Fruit fly (Drosophila melanogaster): ENCODE results near the gene CG3527.
A peak's percentile ranks its signal among the peaks of the same experiment; 100 is the strongest.

Gene CG3527

DNA sequence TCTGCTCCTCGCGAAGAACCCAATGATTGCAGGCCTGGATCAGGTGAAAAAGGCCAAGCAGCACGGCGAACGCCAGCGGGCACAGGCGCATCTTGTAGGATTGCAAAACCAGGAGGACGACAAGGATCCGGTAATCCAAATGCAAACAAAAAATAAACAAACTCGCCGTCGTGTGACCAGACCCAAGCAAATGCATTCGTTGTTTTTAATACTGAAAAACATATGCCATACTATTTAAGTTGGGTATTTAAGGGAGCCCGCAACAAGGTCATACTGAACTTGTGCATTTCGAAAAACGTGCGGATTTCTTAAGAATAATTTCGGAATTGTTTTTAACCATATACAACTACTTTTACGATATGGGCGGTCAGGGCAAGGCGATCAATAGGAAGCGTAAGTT lies at the start of gene CG3527, which contains the start of gene CG11436:
Gene CG3527 (plus strand): TSS at position 257 of the 400 bp plus-strand sequence.
Gene CG11436 (minus strand): TSS at position 162 of the 400 bp plus-strand sequence.
- TF ChIP-seq EcR (GFP tag; optimal IDR thresholded peaks at IDR 0.05) = no peak
- no peak for TF ChIP-seq pan (optimal IDR thresholded peaks at IDR 0.05)
- TF ChIP-seq usp (GFP tag; optimal IDR thresholded peaks at IDR 0.05) = no peak
- no peak for TF ChIP-seq psq (optimal IDR thresholded peaks at IDR 0.05)
- TF ChIP-seq Dll (optimal IDR thresholded peaks at IDR 0.05) = no peak
- no peak for TF ChIP-seq CG8478 (optimal IDR thresholded peaks at IDR 0.05)

DNA sequence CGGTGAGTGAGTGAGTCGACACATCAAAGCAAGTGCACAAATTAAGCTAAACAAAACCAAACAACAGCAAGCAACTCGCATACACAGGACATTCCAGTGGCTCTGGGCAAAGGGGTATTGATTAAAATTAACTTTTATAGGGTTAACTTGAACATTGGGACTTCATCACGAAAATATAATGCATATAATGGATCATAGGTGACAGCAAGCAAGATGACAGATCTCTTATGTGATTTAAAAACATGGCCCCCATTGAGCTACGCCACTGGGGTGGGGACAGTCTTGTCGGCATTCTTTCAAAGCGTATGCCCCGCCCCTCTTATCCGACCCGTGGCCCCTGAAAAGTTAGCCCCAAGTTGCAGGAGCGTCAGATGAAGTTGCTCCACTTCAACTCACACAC lies 48.2 kb upstream of the CG3527 start:
- TF ChIP-seq psq (optimal IDR thresholded peaks at IDR 0.05) (no peak), EcR (GFP tag; optimal IDR thresholded peaks at IDR 0.05) (no peak), usp (GFP tag; optimal IDR thresholded peaks at IDR 0.05) (no peak), Dll (optimal IDR thresholded peaks at IDR 0.05) (no peak), pan (optimal IDR thresholded peaks at IDR 0.05) (no peak), CG8478 (optimal IDR thresholded peaks at IDR 0.05) (no peak)

DNA sequence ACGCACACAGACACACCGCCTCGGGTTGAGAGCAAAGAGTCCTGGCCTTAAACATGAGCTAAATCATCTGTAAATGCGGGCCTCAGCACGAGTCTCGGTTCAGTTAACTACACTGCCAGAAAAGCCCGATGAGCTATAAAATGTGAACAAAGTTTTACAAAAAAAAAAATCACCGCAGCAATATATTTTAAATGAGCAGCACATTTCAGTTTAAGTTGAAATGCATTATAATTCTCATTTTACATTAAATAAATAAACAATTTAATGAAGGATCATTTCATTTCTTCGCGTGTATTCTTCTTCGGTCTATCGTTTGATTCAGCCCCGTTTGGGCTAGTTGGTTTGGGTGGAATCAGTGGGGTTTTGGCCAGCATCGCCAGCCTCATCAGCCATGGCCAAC lies 46.5 kb upstream of the CG3527 start:
- TF ChIP-seq EcR (GFP tag; optimal IDR thresholded peaks at IDR 0.05) (no peak), Dll (optimal IDR thresholded peaks at IDR 0.05) (no peak), usp (GFP tag; optimal IDR thresholded peaks at IDR 0.05) (no peak), pan (optimal IDR thresholded peaks at IDR 0.05) (no peak), psq (optimal IDR thresholded peaks at IDR 0.05) (no peak), CG8478 (optimal IDR thresholded peaks at IDR 0.05) (no peak)

DNA sequence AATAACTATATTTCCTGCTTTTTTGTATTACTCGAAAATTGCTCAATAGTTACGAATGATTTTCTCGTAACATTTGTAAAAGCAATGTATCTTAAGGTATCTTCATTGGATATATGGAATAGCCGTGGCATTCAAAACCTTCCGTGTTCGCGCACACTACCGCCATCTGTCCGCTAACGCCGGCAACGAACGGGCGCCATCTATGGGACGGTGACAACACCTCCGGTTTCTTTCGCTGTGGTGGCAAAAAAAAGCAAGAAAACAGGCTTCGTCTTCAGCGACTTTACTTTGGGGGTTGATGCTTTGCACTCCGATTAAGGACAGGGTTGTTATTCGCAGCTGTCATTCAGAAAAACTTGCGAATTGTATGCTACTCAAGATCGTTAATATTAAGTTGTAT lies 44.7 kb upstream of the CG3527 start:
- TF ChIP-seq Dll (optimal IDR thresholded peaks at IDR 0.05) = no peak
- no peak for TF ChIP-seq CG8478 (optimal IDR thresholded peaks at IDR 0.05)

DNA sequence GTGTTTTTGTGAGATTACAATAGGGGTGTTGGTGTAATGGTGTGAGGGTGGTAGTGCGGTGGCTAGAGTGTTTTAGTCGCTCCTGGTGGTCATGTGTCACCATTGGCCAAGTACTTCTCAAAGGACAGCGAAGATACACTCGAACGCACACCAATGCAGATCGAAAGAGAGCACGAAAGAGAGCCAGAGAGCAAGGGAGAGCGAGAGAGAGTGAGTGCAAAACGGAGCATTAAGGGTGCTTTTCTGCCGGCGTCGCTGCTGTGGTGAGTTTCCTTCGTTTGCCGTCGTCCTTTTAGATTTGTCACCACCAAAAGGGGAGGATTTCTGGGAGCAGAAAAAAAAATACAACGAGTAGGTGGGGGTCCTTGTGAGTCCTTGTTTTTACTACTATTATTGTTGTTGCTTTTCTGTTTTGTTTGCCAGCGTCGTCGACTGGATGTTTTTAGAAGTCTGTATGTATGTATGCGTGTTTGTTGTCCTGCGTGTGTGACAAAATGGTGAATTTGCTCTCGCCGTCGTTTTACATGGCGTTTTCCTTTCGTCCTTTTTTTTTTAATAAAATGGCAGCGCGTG lies 43.6 kb upstream of the CG3527 start:
- peak; percentile 9 for TF ChIP-seq Dll (optimal IDR thresholded peaks at IDR 0.05)
- TF ChIP-seq CG8478 (optimal IDR thresholded peaks at IDR 0.05) = no peak
- TF ChIP-seq psq (optimal IDR thresholded peaks at IDR 0.05) = no peak
- TF ChIP-seq usp (GFP tag; optimal IDR thresholded peaks at IDR 0.05) = no peak
- no peak for TF ChIP-seq EcR (GFP tag; optimal IDR thresholded peaks at IDR 0.05)
- TF ChIP-seq pan (optimal IDR thresholded peaks at IDR 0.05) = no peak

DNA sequence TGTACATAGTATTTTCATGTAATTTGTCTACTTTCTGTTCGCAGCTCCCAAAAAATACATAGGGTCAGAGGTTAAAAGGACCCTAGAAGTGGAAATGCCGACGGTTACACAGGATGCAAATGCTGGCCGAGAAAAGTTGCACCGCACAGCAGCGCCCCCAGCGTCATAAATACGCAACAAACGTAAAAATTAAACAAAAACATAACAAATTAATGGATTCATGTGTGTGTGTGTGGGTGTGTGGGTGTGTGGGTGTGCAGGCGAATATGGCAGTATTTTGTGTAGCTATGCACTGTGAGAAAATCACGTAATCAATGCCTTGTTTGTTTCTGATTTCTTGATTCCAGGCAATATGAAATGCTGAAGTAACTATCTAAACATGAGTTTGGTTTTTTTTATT lies 40.2 kb upstream of the CG3527 start:
- no peak for TF ChIP-seq pan (optimal IDR thresholded peaks at IDR 0.05)
- TF ChIP-seq usp (GFP tag; optimal IDR thresholded peaks at IDR 0.05) = no peak
- TF ChIP-seq Dll (optimal IDR thresholded peaks at IDR 0.05) = no peak
- TF ChIP-seq CG8478 (optimal IDR thresholded peaks at IDR 0.05) = no peak

DNA sequence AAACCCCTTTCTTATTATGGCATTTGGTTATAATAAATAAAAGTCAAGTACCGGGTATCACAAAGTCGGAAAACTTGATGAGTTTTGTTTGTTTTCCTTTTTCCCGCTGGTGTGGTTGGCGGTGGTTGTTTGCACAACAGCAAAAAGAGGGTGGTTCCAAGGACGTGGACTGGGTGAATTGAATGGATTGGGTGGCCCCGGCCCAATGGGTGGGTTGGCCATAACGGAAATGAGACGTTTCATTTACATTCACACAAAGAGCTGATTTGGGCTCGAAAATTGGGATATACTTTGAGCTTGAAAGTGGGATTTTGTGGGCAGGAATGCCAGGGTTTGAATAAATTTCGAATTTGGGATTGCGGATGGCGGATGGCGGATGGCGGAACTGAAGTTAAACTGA lies 30.9 kb upstream of the CG3527 start:
- TF ChIP-seq psq (optimal IDR thresholded peaks at IDR 0.05) (no peak), usp (GFP tag; optimal IDR thresholded peaks at IDR 0.05) (no peak), EcR (GFP tag; optimal IDR thresholded peaks at IDR 0.05) (no peak), CG8478 (optimal IDR thresholded peaks at IDR 0.05) (no peak), Dll (optimal IDR thresholded peaks at IDR 0.05) (no peak)

DNA sequence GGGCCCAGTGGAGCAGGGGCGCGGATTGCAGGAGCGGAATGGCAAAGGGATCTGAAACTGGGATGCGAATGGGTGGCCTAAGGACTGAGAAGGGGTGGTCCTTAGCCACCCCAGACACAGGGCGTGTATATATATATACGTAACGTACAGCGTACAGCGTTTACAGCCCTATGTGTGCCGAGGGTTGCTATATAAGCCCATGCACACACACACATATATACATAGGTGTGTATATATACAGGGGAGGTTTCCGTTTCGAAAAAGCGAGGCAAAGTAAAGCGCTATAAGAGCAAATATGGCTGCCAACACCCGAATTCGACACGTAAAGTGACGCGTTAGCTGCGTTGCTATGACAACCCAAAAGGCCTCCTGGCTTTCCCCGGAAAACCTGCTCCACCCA lies 25.0 kb upstream of the CG3527 start:
- TF ChIP-seq EcR (GFP tag; optimal IDR thresholded peaks at IDR 0.05) = no peak
- no peak for TF ChIP-seq psq (optimal IDR thresholded peaks at IDR 0.05)
- TF ChIP-seq pan (optimal IDR thresholded peaks at IDR 0.05) = no peak
- no peak for TF ChIP-seq Dll (optimal IDR thresholded peaks at IDR 0.05)
- no peak for TF ChIP-seq CG8478 (optimal IDR thresholded peaks at IDR 0.05)
- no peak for TF ChIP-seq usp (GFP tag; optimal IDR thresholded peaks at IDR 0.05)

DNA sequence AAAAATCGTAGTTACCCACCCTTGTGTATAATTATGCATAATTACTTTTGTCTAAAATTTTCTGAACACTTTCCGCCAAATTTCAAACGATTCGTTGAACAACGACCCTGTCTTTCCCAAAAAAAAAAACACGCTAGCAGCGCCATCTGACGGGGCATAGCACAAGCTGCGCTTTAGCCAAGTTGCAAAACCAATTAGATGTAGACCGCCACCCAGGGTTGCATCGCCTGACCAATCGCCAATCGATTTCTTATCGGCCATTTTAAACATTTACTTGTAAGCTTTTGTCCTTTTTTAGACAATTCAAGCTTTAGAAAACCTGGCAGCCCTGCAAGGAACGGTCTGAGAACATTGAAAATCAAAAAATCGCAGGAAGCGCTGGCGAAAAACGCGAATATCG lies 21.9 kb upstream of the CG3527 start, which contains the start of gene CG3556:
Gene CG3556 (plus strand): TSS at position 323 of the 400 bp plus-strand sequence.
- no peak for TF ChIP-seq EcR (GFP tag; optimal IDR thresholded peaks at IDR 0.05)
- TF ChIP-seq Dll (optimal IDR thresholded peaks at IDR 0.05) = no peak
- no peak for TF ChIP-seq CG8478 (optimal IDR thresholded peaks at IDR 0.05)
- TF ChIP-seq psq (optimal IDR thresholded peaks at IDR 0.05) = no peak
- no peak for TF ChIP-seq usp (GFP tag; optimal IDR thresholded peaks at IDR 0.05)

DNA sequence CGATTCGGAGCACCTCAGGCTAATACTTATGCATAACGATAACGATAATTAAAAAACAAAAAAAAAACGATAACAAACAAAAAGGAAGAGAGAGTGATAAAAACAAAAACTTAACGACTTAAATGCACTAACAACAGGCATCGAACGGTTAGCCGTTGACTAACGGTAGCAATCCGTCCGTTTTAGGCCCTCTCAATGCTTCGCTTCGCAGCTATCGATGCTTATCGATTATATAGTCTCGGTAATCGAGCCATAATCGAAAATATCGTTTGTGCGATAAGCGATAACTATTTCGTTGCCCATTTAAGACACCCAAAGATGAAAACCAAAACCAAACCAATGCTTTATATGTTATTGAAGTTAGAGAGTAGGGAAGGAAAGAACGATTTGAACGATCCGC lies 17.8 kb upstream of the CG3527 start:
- no peak for TF ChIP-seq usp (GFP tag; optimal IDR thresholded peaks at IDR 0.05)
- TF ChIP-seq psq (optimal IDR thresholded peaks at IDR 0.05) = no peak
- TF ChIP-seq CG8478 (optimal IDR thresholded peaks at IDR 0.05) = no peak
- no peak for TF ChIP-seq EcR (GFP tag; optimal IDR thresholded peaks at IDR 0.05)
- TF ChIP-seq Dll (optimal IDR thresholded peaks at IDR 0.05) = no peak
- no peak for TF ChIP-seq pan (optimal IDR thresholded peaks at IDR 0.05)

DNA sequence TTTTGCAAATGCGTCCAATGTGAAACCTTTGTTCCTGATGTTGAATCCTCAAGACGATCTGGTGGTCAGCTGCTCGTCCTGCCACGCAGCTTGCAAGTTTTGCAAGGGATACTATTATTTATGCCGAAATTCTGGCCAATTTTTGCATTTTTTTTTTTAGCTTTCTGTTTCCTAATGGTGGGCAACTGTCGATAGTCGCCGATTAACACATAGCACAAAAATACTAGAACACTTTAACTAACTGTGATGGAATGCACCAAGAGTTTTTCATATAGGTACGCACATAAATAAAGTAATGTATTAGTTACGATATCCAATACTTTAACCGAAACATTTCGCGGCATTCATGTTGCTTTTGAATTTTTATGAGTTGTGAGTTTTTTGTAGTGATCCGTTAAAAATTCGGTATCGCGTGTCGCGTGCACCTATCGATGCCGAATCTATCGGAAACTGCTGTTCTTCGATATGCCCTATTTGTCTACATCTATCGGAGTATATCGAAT lies 11.3 kb upstream of the CG3527 start, which contains the start of the genes rb and CHOp24:
Gene rb (minus strand): TSS at position 197 of the 503 bp plus-strand sequence.
Gene CHOp24 (plus strand): TSS at position 479 of the 503 bp plus-strand sequence.
- TF ChIP-seq EcR (GFP tag; optimal IDR thresholded peaks at IDR 0.05) = no peak
- TF ChIP-seq usp (GFP tag; optimal IDR thresholded peaks at IDR 0.05) = no peak
- TF ChIP-seq psq (optimal IDR thresholded peaks at IDR 0.05) = no peak
- TF ChIP-seq pan (optimal IDR thresholded peaks at IDR 0.05) = no peak
- no peak for TF ChIP-seq CG8478 (optimal IDR thresholded peaks at IDR 0.05)
- no peak for TF ChIP-seq Dll (optimal IDR thresholded peaks at IDR 0.05)

DNA sequence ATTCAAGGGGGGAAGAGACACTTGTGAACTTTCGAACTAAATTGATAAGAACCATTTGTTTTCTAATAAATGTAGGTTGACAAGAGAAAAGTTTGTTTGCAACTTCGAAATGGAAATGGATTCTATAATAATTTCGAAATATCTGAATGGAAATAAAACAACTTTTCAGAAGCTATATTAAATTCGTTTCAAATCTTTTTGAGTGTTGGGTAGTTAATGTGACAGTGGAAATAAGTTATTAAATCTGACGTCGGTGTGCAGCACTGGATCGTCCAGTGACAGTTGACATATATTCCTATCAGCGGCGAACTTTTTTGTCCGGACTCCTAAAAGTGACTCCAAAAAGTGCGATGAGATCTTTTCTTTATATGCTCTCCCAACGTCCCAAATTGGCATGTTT lies 9.4 kb upstream of the CG3527 start, which contains the start of gene CG3568:
Gene CG3568 (plus strand): TSS at position 278 of the 400 bp plus-strand sequence.
- TF ChIP-seq psq (optimal IDR thresholded peaks at IDR 0.05) (no peak), EcR (GFP tag; optimal IDR thresholded peaks at IDR 0.05) (no peak), pan (optimal IDR thresholded peaks at IDR 0.05) (no peak), CG8478 (optimal IDR thresholded peaks at IDR 0.05) (no peak), Dll (optimal IDR thresholded peaks at IDR 0.05) (no peak), usp (GFP tag; optimal IDR thresholded peaks at IDR 0.05) (no peak)

All from whole organism.